Fruit fly (Drosophila melanogaster) whole organism, embryonic: Measurements from ENCODE around the gene Sfp33A3.

ENCODE experiments used
- Asciz ChIP-seq: fragments of 200-800 bp; sonication (Bioruptor generic); optimal IDR thresholded peaks from 2 replicates; lab custom pipeline; 2017; ENCODE audit warnings: missing biosample characterization, mild to moderate bottlenecking, missing genetic modification characterization, missing genetic modification reagents
- CG10431 ChIP-seq: fragments of 200-800 bp; sonication (Bioruptor generic); optimal IDR thresholded peaks from 3 replicates; lab custom pipeline; 2018; ENCODE audit warnings: missing biosample characterization, mild to moderate bottlenecking, missing genetic modification characterization
- CG11696 ChIP-seq: fragments of 200-800 bp; sonication (Bioruptor generic); IDR thresholded peaks from 2 replicates; pipeline ENCODE4 v1.3.6; 2022; ENCODE audit warnings: missing biosample characterization, missing genetic modification characterization
- CG12104 ChIP-seq: fragments of 200-800 bp; sonication (Bioruptor generic); optimal IDR thresholded peaks from 3 replicates; lab custom pipeline; 2016; ENCODE audit warnings: missing biosample characterization, missing genetic modification characterization
- CG1233 ChIP-seq: fragments of 200-800 bp; sonication (Bioruptor generic); optimal IDR thresholded peaks from 4 replicates; lab custom pipeline; 2018; ENCODE audit warnings: missing biosample characterization, mild to moderate bottlenecking, missing genetic modification characterization
- CG12942 ChIP-seq: fragments of 200-800 bp; sonication (Bioruptor generic); optimal IDR thresholded peaks from 3 replicates; lab custom pipeline; 2016; ENCODE audit warnings: missing biosample characterization, missing genetic modification characterization
- CG13894 ChIP-seq: fragments of 200-800 bp; sonication (Bioruptor generic); optimal IDR thresholded peaks from 3 replicates; lab custom pipeline; 2018; ENCODE audit warnings: missing biosample characterization, mild to moderate bottlenecking, missing genetic modification characterization, moderate library complexity
- CG16779 ChIP-seq: fragments of 200-800 bp; sonication (Bioruptor generic); IDR thresholded peaks from 2 replicates; pipeline ENCODE4 v1.3.6; 2022; ENCODE audit warnings: missing biosample characterization, missing genetic modification characterization
- CG2116 ChIP-seq: fragments of 200-800 bp; sonication (Bioruptor generic); optimal IDR thresholded peaks from 3 replicates; lab custom pipeline; 2018; ENCODE audit warnings: missing biosample characterization, mild to moderate bottlenecking, missing genetic modification characterization
- CG31224 ChIP-seq: fragments of 200-800 bp; sonication (Bioruptor generic); IDR thresholded peaks from 2 replicates; pipeline ENCODE4 v1.3.6; 2022; ENCODE audit warnings: missing biosample characterization, missing genetic modification characterization
- CG3847 ChIP-seq: fragments of 200-800 bp; sonication (Bioruptor generic); IDR thresholded peaks from 2 replicates; pipeline ENCODE4 v1.3.6; 2022; ENCODE audit warnings: missing biosample characterization, missing genetic modification characterization
- CG43689 ChIP-seq: fragments of 200-800 bp; sonication (Bioruptor generic); IDR thresholded peaks from 2 replicates; pipeline ENCODE4 v1.3.6; 2022; ENCODE audit warnings: missing biosample characterization, missing genetic modification characterization
- CG6683 ChIP-seq: fragments of 200-800 bp; sonication (Bioruptor generic); optimal IDR thresholded peaks from 2 replicates; lab custom pipeline; 2017; ENCODE audit warnings: missing biosample characterization, mild to moderate bottlenecking, missing genetic modification characterization, missing genetic modification reagents
- CG7271 ChIP-seq: fragments of 200-800 bp; sonication (Bioruptor generic); optimal IDR thresholded peaks from 2 replicates; lab custom pipeline; 2018; ENCODE audit warnings: missing biosample characterization, mild to moderate bottlenecking, missing genetic modification characterization, moderate library complexity
- CG9215 ChIP-seq: fragments of 200-800 bp; sonication (Bioruptor generic); IDR thresholded peaks from 2 replicates; pipeline ENCODE4 v1.3.6; 2022; ENCODE audit warnings: missing biosample characterization, missing genetic modification characterization
- Camta ChIP-seq: fragments of 200-800 bp; sonication (Bioruptor generic); optimal IDR thresholded peaks from 2 replicates; lab custom pipeline; 2016; ENCODE audit warnings: missing biosample characterization, missing genetic modification characterization
- Dad ChIP-seq: fragments of 200-800 bp; sonication (Bioruptor generic); optimal IDR thresholded peaks from 3 replicates; lab custom pipeline; 2016; ENCODE audit warnings: missing biosample characterization, missing genetic modification characterization
- E2f1 ChIP-seq: fragments of 200-800 bp; sonication (Bioruptor generic); IDR thresholded peaks from 2 replicates; pipeline ENCODE4 v1.3.6; 2022; ENCODE audit warnings: missing biosample characterization, missing genetic modification characterization
- Ets97D ChIP-seq: fragments of 200-800 bp; sonication (Bioruptor generic); optimal IDR thresholded peaks from 3 replicates; lab custom pipeline; 2016; ENCODE audit warnings: missing biosample characterization, missing genetic modification characterization
- Fer1 ChIP-seq: fragments of 200-800 bp; sonication (Bioruptor generic); optimal IDR thresholded peaks from 2 replicates; lab custom pipeline; 2017; ENCODE audit warnings: missing biosample characterization, mild to moderate bottlenecking, missing genetic modification characterization
- Fer3 ChIP-seq: fragments of 200-800 bp; sonication (Bioruptor generic); optimal IDR thresholded peaks from 2 replicates; lab custom pipeline; 2018; ENCODE audit warnings: missing biosample characterization, mild to moderate bottlenecking, missing genetic modification characterization, moderate library complexity
- H2.0 ChIP-seq: fragments of 200-800 bp; sonication (Bioruptor generic); IDR thresholded peaks from 2 replicates; pipeline ENCODE4 v1.3.6; 2022; ENCODE audit warnings: missing biosample characterization, missing genetic modification characterization
- MTF-1 ChIP-seq: fragments of 200-800 bp; sonication (Bioruptor generic); optimal IDR thresholded peaks from 2 replicates; lab custom pipeline; 2018; ENCODE audit warnings: missing biosample characterization, mild to moderate bottlenecking, missing genetic modification characterization, borderline replicate concordance
- Med ChIP-seq: fragments of 200-800 bp; sonication (Bioruptor generic); peaks from one replicate; lab custom pipeline; 2016; ENCODE audit warnings: missing biosample characterization, missing genetic modification characterization, mild to moderate bottlenecking, inconsistent platforms, moderate library complexity
- NC2β ChIP-seq: fragments of 200-800 bp; sonication (Bioruptor generic); optimal IDR thresholded peaks from 2 replicates; lab custom pipeline; 2016; ENCODE audit warnings: missing biosample characterization, missing genetic modification characterization
- NFAT ChIP-seq: fragments of 200-800 bp; sonication (Bioruptor generic); IDR thresholded peaks from 2 replicates; pipeline ENCODE4 v1.3.6; 2022; ENCODE audit warnings: missing biosample characterization, missing genetic modification characterization
- Rfx ChIP-seq: fragments of 200-800 bp; sonication (Bioruptor generic); IDR thresholded peaks from 2 replicates; pipeline ENCODE4 v1.3.6; 2022; ENCODE audit warnings: missing biosample characterization, missing genetic modification characterization
- Xbp1 ChIP-seq: fragments of 200-800 bp; sonication (Bioruptor generic); optimal IDR thresholded peaks from 3 replicates; lab custom pipeline; 2016; ENCODE audit warnings: missing biosample characterization, mild to moderate bottlenecking, missing genetic modification characterization
- aop ChIP-seq: fragments of 200-800 bp; sonication (Bioruptor generic); IDR thresholded peaks from 2 replicates; pipeline ENCODE4 v1.3.6; 2022; ENCODE audit warnings: missing biosample characterization, missing genetic modification characterization
- bowl ChIP-seq: fragments of 200-800 bp; sonication (Bioruptor generic); IDR thresholded peaks from 2 replicates; pipeline ENCODE4 v1.3.6; 2022; ENCODE audit warnings: missing biosample characterization, missing genetic modification characterization
- cas ChIP-seq: fragments of 200-800 bp; sonication (Bioruptor generic); IDR thresholded peaks from 2 replicates; pipeline ENCODE4 v1.3.6; 2022; ENCODE audit warnings: missing biosample characterization, missing genetic modification characterization
- caup ChIP-seq: fragments of 200-800 bp; sonication (Bioruptor generic); optimal IDR thresholded peaks from 3 replicates; lab custom pipeline; 2017; ENCODE audit warnings: missing biosample characterization, mild to moderate bottlenecking, missing genetic modification characterization, moderate library complexity; ENCODE audit not compliant: severe bottlenecking
- crc ChIP-seq: fragments of 200-800 bp; sonication (Bioruptor generic); optimal IDR thresholded peaks from 2 replicates; lab custom pipeline; 2016; ENCODE audit warnings: missing biosample characterization, missing genetic modification characterization
- crp ChIP-seq, 2 experiments: fragments of 200-800 bp; sonication (Bioruptor generic); optimal IDR thresholded peaks; 2 replicates in 1 of 2; 3 replicates in 1 of 2; lab custom pipeline; 2017; ENCODE audit warnings: missing biosample characterization in 2 of 2, missing genetic modification characterization in 2 of 2, mild to moderate bottlenecking in 1 of 2, moderate library complexity in 1 of 2
- emc ChIP-seq: fragments of 200-800 bp; sonication (Bioruptor generic); optimal IDR thresholded peaks from 2 replicates; lab custom pipeline; 2016; ENCODE audit warnings: missing biosample characterization, missing genetic modification characterization
- fru ChIP-seq: fragments of >200 bp; optimal IDR thresholded peaks from 2 replicates; lab custom pipeline; 2017
- gem ChIP-seq: fragments of 200-800 bp; sonication (Bioruptor generic); optimal IDR thresholded peaks from 2 replicates; lab custom pipeline; 2019; ENCODE audit warnings: missing biosample characterization, mild to moderate bottlenecking, missing genetic modification characterization, moderate library complexity
- h ChIP-seq: fragments of >200 bp; optimal IDR thresholded peaks from 2 replicates; lab custom pipeline; 2017
- hb ChIP-seq: fragments of 200-800 bp; sonication (Bioruptor generic); IDR thresholded peaks from 3 replicates; pipeline ENCODE4 v1.3.6; 2022; ENCODE audit warnings: missing biosample characterization, missing genetic modification characterization; ENCODE audit not compliant: partially characterized antibody
- hkb ChIP-seq, 2 experiments: fragments of 200-800 bp in 1 of 2; fragments of >200 bp in 1 of 2; sonication (Bioruptor generic) in 1 of 2; IDR thresholded peaks in 1 of 2; optimal IDR thresholded peaks in 1 of 2; 2 replicates each; pipeline versions ENCODE4 v1.3.6 to Lab custom; 2017 to 2022; ENCODE audit warnings: missing biosample characterization in 1 of 2, missing genetic modification characterization in 1 of 2
- inv ChIP-seq: fragments of 200-800 bp; sonication (Bioruptor generic); IDR thresholded peaks from 2 replicates; pipeline ENCODE4 v1.3.6; 2022; ENCODE audit warnings: missing biosample characterization, missing genetic modification characterization; ENCODE audit not compliant: partially characterized antibody
- jigr1 ChIP-seq: fragments of 200-800 bp; sonication (Bioruptor generic); IDR thresholded peaks from 3 replicates; pipeline ENCODE4 v1.3.6; 2022; ENCODE audit warnings: missing biosample characterization, missing genetic modification characterization
- kni ChIP-seq: fragments of 200-800 bp; sonication (Bioruptor generic); optimal IDR thresholded peaks from 3 replicates; lab custom pipeline; 2017; ENCODE audit warnings: mild to moderate bottlenecking, missing biosample characterization, missing genetic modification reagents, missing genetic modification characterization
- org-1 ChIP-seq: fragments of 200-800 bp; sonication (Bioruptor generic); optimal IDR thresholded peaks from 2 replicates; lab custom pipeline; 2017; ENCODE audit warnings: missing biosample characterization, missing genetic modification characterization
- pros ChIP-seq: fragments of 200-800 bp; sonication (Bioruptor generic); optimal IDR thresholded peaks from 3 replicates; lab custom pipeline; 2019; ENCODE audit warnings: missing biosample characterization, mild to moderate bottlenecking, missing genetic modification characterization, moderate library complexity
- sc ChIP-seq, 3 experiments: fragments of >200 bp in 2 of 3; fragments of 200-800 bp in 1 of 3; sonication (Bioruptor generic) in 1 of 3; optimal IDR thresholded peaks; 2 replicates in 2 of 3; 3 replicates in 1 of 3; lab custom pipeline; 2017; ENCODE audit warnings: mild to moderate bottlenecking in 1 of 3, missing biosample characterization in 1 of 3, missing genetic modification characterization in 1 of 3, missing genetic modification reagents in 1 of 3
- stc ChIP-seq: fragments of 200-800 bp; sonication (Bioruptor generic); IDR thresholded peaks from 2 replicates; pipeline ENCODE4 v1.3.6; 2022; ENCODE audit warnings: missing biosample characterization, missing genetic modification characterization
- tin ChIP-seq: fragments of 200-800 bp; sonication (Bioruptor generic); optimal IDR thresholded peaks from 3 replicates; lab custom pipeline; 2016; ENCODE audit warnings: missing biosample characterization, missing genetic modification characterization
- z ChIP-seq: fragments of 200-800 bp; sonication (Bioruptor generic); IDR thresholded peaks from 3 replicates; pipeline ENCODE4 v1.3.6; 2022; ENCODE audit warnings: missing biosample characterization, missing genetic modification characterization
- zfh1 ChIP-seq: fragments of 200-800 bp; sonication (Bioruptor generic); IDR thresholded peaks from 3 replicates; pipeline ENCODE4 v1.3.6; 2022; ENCODE audit warnings: missing biosample characterization, missing genetic modification characterization

Sfp33A3 gene

DNA sequence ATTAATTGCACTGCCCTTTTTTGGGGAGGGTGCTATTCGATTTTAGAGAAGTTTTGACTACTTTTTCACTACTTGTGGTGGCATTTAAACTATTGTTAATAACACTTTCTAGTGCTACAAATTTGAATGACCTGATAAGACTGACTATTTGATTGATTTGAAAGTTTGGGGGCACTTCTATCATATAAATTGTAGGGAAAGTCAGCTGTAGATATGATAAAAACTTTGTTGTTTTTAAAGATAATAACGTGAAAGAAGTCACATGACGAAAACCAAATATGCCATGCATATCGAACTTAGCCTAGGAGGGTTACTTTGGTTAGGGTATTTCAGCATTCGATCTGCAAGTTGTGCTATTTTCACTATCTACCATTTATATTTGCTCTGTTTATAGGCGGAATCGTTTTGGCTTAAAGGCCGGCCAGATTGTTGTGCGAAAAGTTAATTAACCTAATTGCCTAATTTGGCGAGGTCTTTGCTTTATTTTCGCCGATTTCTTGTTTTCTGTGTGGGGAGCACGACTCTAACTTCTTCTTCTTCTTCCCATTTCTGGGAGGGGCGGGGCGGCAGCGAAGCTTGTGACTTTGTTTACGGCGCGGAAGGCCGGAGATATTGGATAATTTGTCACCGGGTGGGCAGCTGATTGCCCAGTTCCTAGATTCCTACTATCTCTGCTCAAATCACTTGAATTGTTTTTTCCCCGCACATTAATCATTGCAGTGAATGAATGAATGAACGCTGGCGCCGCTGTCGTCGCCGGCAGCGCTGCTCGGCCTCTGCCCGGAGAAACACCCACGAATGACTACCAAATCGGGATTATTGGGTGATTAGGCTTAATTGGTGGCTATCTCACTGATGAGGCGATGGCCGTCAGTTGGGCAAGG is 26.7 kb upstream of the Sfp33A3 start (continued):
- TF ChIP-seq crp (GFP tag; optimal IDR thresholded peaks at IDR 0.05; lab: Kevin White, UChicago), result no peak
- TF ChIP-seq Med (GFP tag; lab: Kevin White, UChicago), result peak; percentile 33
- TF ChIP-seq H2.0, result no peak
- no peak for TF ChIP-seq CG12104
- TF ChIP-seq NFAT (GFP tag; lab: Robert Waterston, UW), result no peak
- peak; percentile 50; the same call in 1 of the 3 replicates for TF ChIP-seq hb
- TF ChIP-seq kni (GFP tag; lab: Kevin White, UChicago), result no peak
- no peak for TF ChIP-seq org-1 (GFP tag; lab: Kevin White, UChicago)
- TF ChIP-seq CG2116 (GFP tag; lab: Kevin White, UChicago), result no peak
- TF ChIP-seq CG43689 (GFP tag; lab: Robert Waterston, UW), result no peak
- TF ChIP-seq gem (tag; lab: Kevin White, UChicago), result peak; percentile 27
- no peak for TF ChIP-seq caup (GFP tag; lab: Kevin White, UChicago)
- TF ChIP-seq inv (GFP tag; lab: Robert Waterston, UW), result no peak
- TF ChIP-seq Fer1 (GFP tag; lab: Kevin White, UChicago), result no peak
- no peak for TF ChIP-seq hkb (optimal IDR thresholded peaks at IDR 0.05; lab: Kevin White, UChicago)
- no peak for TF ChIP-seq hkb (GFP tag; IDR thresholded peaks at IDR 0.05; lab: Robert Waterston, UW)
- TF ChIP-seq pros (GFP tag; lab: Kevin White, UChicago), result no peak
- TF ChIP-seq cas (GFP tag; lab: Robert Waterston, UW), result no peak
- TF ChIP-seq Asciz (GFP tag; lab: Kevin White, UChicago), result no peak
- TF ChIP-seq CG9215 (GFP tag; lab: Robert Waterston, UW), result no peak
- no peak for TF ChIP-seq Camta
- no peak for TF ChIP-seq NC2β (GFP tag; lab: Kevin White, UChicago)
- no peak for TF ChIP-seq Dad
- no peak for TF ChIP-seq Xbp1 (GFP tag; lab: Kevin White, UChicago)
- TF ChIP-seq MTF-1, result no peak
- no peak for TF ChIP-seq CG11696
- no peak for TF ChIP-seq jigr1
- no peak for TF ChIP-seq Ets97D (GFP tag; lab: Kevin White, UChicago)
- no peak for TF ChIP-seq CG13894 (tag; lab: Kevin White, UChicago)
- TF ChIP-seq fru, result no peak
- no peak for TF ChIP-seq CG6683 (GFP tag; lab: Kevin White, UChicago)
- no peak for TF ChIP-seq bowl (GFP tag; lab: Robert Waterston, UW)
- no peak for TF ChIP-seq CG7271
- no peak for TF ChIP-seq h (lab: Kevin White, UChicago)
- TF ChIP-seq stc, result no peak
- no peak for TF ChIP-seq crc (GFP tag; lab: Kevin White, UChicago)
- no peak for TF ChIP-seq zfh1 (GFP tag; lab: Robert Waterston, UW)
- no peak for TF ChIP-seq sc (optimal IDR thresholded peaks at IDR 0.05; lab: Kevin White, UChicago)
- TF ChIP-seq sc (GFP tag; optimal IDR thresholded peaks at IDR 0.05; lab: Kevin White, UChicago), result no peak
- TF ChIP-seq emc (GFP tag; lab: Kevin White, UChicago), result no peak
- no peak for TF ChIP-seq aop
- no peak for TF ChIP-seq tin (GFP tag; lab: Kevin White, UChicago)
- no peak for TF ChIP-seq CG3847 (GFP tag; lab: Robert Waterston, UW)
- TF ChIP-seq Fer3 (tag; lab: Kevin White, UChicago), result no peak
- TF ChIP-seq Rfx (GFP tag; lab: Robert Waterston, UW), result no peak
- TF ChIP-seq CG16779 (GFP tag; lab: Robert Waterston, UW), result no peak
- TF ChIP-seq CG10431 (GFP tag; lab: Kevin White, UChicago), result no peak
- TF ChIP-seq CG1233, result no peak
- no peak for TF ChIP-seq CG12942
- no peak for TF ChIP-seq z
- TF ChIP-seq CG31224 (GFP tag; lab: Robert Waterston, UW), result no peak
- no peak for TF ChIP-seq E2f1
